Fruit fly (Drosophila melanogaster) whole organism, wandering third instar larva: Measurements from ENCODE around the gene CG14518.
A peak's percentile ranks its signal among the peaks of the same experiment; 100 is the strongest.

ENCODE experiments used
- Abd-B ChIP-seq: fragments of >200 bp; optimal IDR thresholded peaks from 2 replicates; lab custom pipeline; 2017; ENCODE audit warnings: missing biosample characterization, missing genetic modification characterization
- CG32264 ChIP-seq: fragments of 200-800 bp; sonication (Bioruptor generic); optimal IDR thresholded peaks from 2 replicates; lab custom pipeline; 2016; ENCODE audit warnings: missing biosample characterization, missing genetic modification characterization
- CG9705 ChIP-seq: fragments of 200-800 bp; sonication (Bioruptor generic); optimal IDR thresholded peaks from 2 replicates; lab custom pipeline; 2018; ENCODE audit warnings: missing biosample characterization, mild to moderate bottlenecking, missing genetic modification characterization
- CrebA ChIP-seq: fragments of 200-800 bp; sonication (Bioruptor generic); optimal IDR thresholded peaks from 2 replicates; lab custom pipeline; 2016; ENCODE audit warnings: missing biosample characterization, mild to moderate bottlenecking, missing genetic modification characterization, borderline replicate concordance
- Dfd ChIP-seq: fragments of >200 bp; optimal IDR thresholded peaks from 2 replicates; lab custom pipeline; 2017; ENCODE audit warnings: missing biosample characterization, missing genetic modification characterization
- Dif ChIP-seq: fragments of 200-275, 200-300 bp; sonication (Bioruptor generic); optimal IDR thresholded peaks from 2 replicates; lab custom pipeline; 2018; ENCODE audit warnings: missing biosample characterization, missing genetic modification characterization; ENCODE audit not compliant: partially characterized antibody
- GATAd ChIP-seq: sonication (Bioruptor generic); optimal IDR thresholded peaks from 2 replicates; lab custom pipeline; 2016; ENCODE audit warnings: missing biosample characterization, missing genetic modification characterization
- HLH106 ChIP-seq: fragments of 200-800 bp; optimal IDR thresholded peaks from 3 replicates; lab custom pipeline; 2019; ENCODE audit warnings: missing biosample characterization, mild to moderate bottlenecking, missing genetic modification characterization, moderate library complexity
- Hnf4 ChIP-seq: fragments of 200-800 bp; sonication (Bioruptor generic); optimal IDR thresholded peaks from 2 replicates; lab custom pipeline; 2016; ENCODE audit warnings: missing biosample characterization, mild to moderate bottlenecking, missing genetic modification characterization
- Hr78 ChIP-seq: fragments of >200 bp; optimal IDR thresholded peaks from 2 replicates; lab custom pipeline; 2017; ENCODE audit warnings: missing biosample characterization, missing genetic modification characterization
- Jra ChIP-seq: sonication (Bioruptor generic); optimal IDR thresholded peaks from 2 replicates; lab custom pipeline; 2016; ENCODE audit warnings: missing biosample characterization, missing genetic modification characterization
- Mio ChIP-seq: sonication (Bioruptor generic); optimal IDR thresholded peaks from 2 replicates; lab custom pipeline; 2016; ENCODE audit warnings: missing biosample characterization, missing genetic modification characterization
- Myc ChIP-seq: fragments of >200 bp; optimal IDR thresholded peaks from 2 replicates; lab custom pipeline; 2017
- N ChIP-seq: fragments of >200 bp; optimal IDR thresholded peaks from 2 replicates; lab custom pipeline; 2018; ENCODE audit warnings: missing biosample characterization, missing external identifiers, missing genetic modification characterization
- OdsH ChIP-seq: fragments of 200-800 bp; sonication (Bioruptor generic); optimal IDR thresholded peaks from 2 replicates; lab custom pipeline; 2016; ENCODE audit warnings: missing biosample characterization, mild to moderate bottlenecking, missing genetic modification characterization
- Rel ChIP-seq, 2 experiments: fragments of 200-800 bp; sonication (Bioruptor generic) in 1 of 2; optimal IDR thresholded peaks; 2 replicates in 1 of 2; 3 replicates in 1 of 2; lab custom pipeline; 2016 to 2019; ENCODE audit warnings: mild to moderate bottlenecking in 2 of 2, missing biosample characterization in 2 of 2, missing genetic modification characterization in 2 of 2, moderate library complexity in 1 of 2
- Sp1 ChIP-seq: fragments of 200-800 bp; sonication (Bioruptor generic); optimal IDR thresholded peaks from 3 replicates; lab custom pipeline; 2019; ENCODE audit warnings: missing biosample characterization, mild to moderate bottlenecking, missing genetic modification characterization, moderate library complexity
- Vsx2 ChIP-seq: fragments of 200-300, 225-300 bp; sonication (Bioruptor generic); optimal IDR thresholded peaks from 2 replicates; lab custom pipeline; 2018; ENCODE audit warnings: missing biosample characterization, missing genetic modification characterization; ENCODE audit not compliant: partially characterized antibody
- br ChIP-seq: fragments of 200-800 bp; sonication (Bioruptor generic); optimal IDR thresholded peaks from 2 replicates; lab custom pipeline; 2016; ENCODE audit warnings: missing biosample characterization, missing genetic modification characterization
- brk ChIP-seq: fragments of 200-800 bp; sonication (Bioruptor generic); optimal IDR thresholded peaks from 2 replicates; lab custom pipeline; 2016; ENCODE audit warnings: missing biosample characterization, mild to moderate bottlenecking, missing genetic modification characterization
- dl ChIP-seq, 2 experiments: fragments of 175-275, 200-275 bp in 1 of 2; fragments of 200-275 bp in 1 of 2; sonication (Bioruptor generic); optimal IDR thresholded peaks; lab custom pipeline; 2018; ENCODE audit warnings: mild to moderate bottlenecking in 2 of 2, missing biosample characterization in 2 of 2, missing genetic modification characterization in 2 of 2, moderate library complexity in 2 of 2; ENCODE audit not compliant: partially characterized antibody in 2 of 2, insufficient read depth in 1 of 2
- dmrt93B ChIP-seq: fragments of 200-800 bp; sonication (Bioruptor generic); optimal IDR thresholded peaks from 2 replicates; lab custom pipeline; 2018; ENCODE audit warnings: missing biosample characterization, mild to moderate bottlenecking, missing genetic modification characterization
- dsf ChIP-seq: sonication (Bioruptor generic); optimal IDR thresholded peaks from 2 replicates; lab custom pipeline; 2016; ENCODE audit warnings: missing biosample characterization, missing genetic modification characterization, borderline replicate concordance
- ey ChIP-seq: fragments of 200-800 bp; sonication (Bioruptor generic); optimal IDR thresholded peaks from 2 replicates; lab custom pipeline; 2016; ENCODE audit warnings: missing biosample characterization, missing genetic modification characterization
- foxo ChIP-seq, 2 experiments: fragments of 200-800 bp; sonication (Bioruptor generic); optimal IDR thresholded peaks; 2 replicates in 1 of 2; 3 replicates in 1 of 2; lab custom pipeline; 2016 to 2017; ENCODE audit warnings: missing biosample characterization in 2 of 2, missing genetic modification characterization in 2 of 2
- fru ChIP-seq: fragments of 200-800 bp; sonication (Bioruptor generic); optimal IDR thresholded peaks from 3 replicates; lab custom pipeline; 2016; ENCODE audit warnings: missing biosample characterization, mild to moderate bottlenecking, missing genetic modification characterization
- h ChIP-seq: fragments of 200-800 bp; sonication (Bioruptor generic); optimal IDR thresholded peaks from 3 replicates; lab custom pipeline; 2016; ENCODE audit warnings: missing biosample characterization, mild to moderate bottlenecking, missing genetic modification characterization
- lola ChIP-seq: fragments of >200 bp; optimal IDR thresholded peaks from 2 replicates; lab custom pipeline; 2017; ENCODE audit warnings: missing biosample characterization, missing genetic modification characterization
- psq ChIP-seq: fragments of 200-800 bp; sonication (Bioruptor generic); optimal IDR thresholded peaks from 3 replicates; lab custom pipeline; 2017; ENCODE audit warnings: missing biosample characterization, mild to moderate bottlenecking, missing genetic modification characterization, moderate library complexity
- rgr ChIP-seq: fragments of 200-800 bp; sonication (Bioruptor generic); optimal IDR thresholded peaks from 3 replicates; lab custom pipeline; 2016; ENCODE audit warnings: missing biosample characterization, mild to moderate bottlenecking, missing genetic modification characterization
- sv ChIP-seq: fragments of 200-800 bp; sonication (Bioruptor generic); optimal IDR thresholded peaks from 3 replicates; lab custom pipeline; 2016; ENCODE audit warnings: missing biosample characterization, missing genetic modification characterization
- tai ChIP-seq: sonication (Bioruptor generic); optimal IDR thresholded peaks from 2 replicates; lab custom pipeline; 2016; ENCODE audit warnings: missing biosample characterization, missing genetic modification characterization
- usp ChIP-seq: fragments of >200 bp; optimal IDR thresholded peaks from 2 replicates; lab custom pipeline; 2017; ENCODE audit warnings: missing biosample characterization, missing genetic modification characterization

The CG14518 gene

DNA sequence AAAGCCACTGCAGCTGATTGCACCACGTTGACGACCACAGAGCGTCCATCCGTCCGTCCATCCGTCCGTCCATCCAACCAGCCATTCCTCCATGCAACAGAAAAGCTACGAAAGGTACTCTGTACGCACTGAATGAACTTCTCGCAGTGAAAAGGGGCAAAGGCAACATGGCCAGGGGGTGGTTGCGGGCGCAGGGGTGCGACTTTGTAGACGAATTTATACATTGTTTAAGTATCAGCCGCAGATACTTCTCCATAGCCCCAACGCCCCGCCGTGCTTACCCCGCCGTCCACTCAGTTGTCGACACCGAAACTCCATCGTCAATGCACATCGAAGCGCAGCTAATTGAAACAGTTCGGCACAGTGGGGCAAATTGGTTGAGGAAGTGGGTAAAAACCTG is 24.8 kb upstream of the CG14518 start:
- TF ChIP-seq Vsx2 (GFP tag; lab: Kevin White, UChicago) (no peak), Abd-B (GFP tag; lab: Kevin White, UChicago) (no peak), Sp1 (GFP tag; lab: Kevin White, UChicago) (no peak), fru (GFP tag; lab: Kevin White, UChicago) (no peak), h (no peak), dmrt93B (GFP tag; lab: Kevin White, UChicago) (no peak)

DNA sequence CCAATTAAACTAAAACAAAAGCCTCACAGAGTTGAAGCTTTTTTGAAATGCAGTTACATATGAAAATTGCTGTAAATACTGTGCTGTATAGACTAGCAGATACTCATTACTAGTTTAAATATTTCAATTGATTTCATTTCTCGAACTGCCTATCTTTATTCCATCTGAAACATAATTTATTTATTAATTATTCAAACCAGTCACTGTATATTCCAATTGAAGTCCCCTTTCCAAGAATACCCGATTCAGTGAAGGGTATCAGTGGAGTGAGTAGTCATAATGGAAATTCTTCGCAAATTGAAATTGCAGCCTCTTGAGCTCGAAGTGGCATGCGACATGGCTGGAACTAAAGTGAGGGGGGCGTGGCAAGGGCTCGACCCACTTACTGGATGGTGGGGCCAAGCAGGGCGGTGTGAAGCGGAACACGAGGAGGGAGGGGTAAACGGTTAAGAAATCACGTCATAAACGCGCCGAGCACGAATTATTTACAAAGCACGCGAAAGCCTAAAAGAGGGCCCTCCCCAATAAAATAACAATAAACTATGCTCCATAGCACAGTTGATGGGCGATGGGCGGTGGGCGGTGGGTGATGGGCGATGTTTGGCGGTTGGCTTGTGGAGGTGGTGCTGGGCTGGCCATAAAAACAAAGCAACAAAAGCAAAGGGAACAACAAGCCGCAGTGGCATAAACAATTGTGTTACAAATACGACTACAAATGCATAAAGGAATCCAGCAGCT is 19.7 kb upstream of the CG14518 start:
- TF ChIP-seq HLH106, result peak; percentile 7
- TF ChIP-seq rgr, result peak; percentile 1
- no peak for TF ChIP-seq Jra (GFP tag; lab: Kevin White, UChicago)
- peak; percentile 24 for TF ChIP-seq fru (GFP tag; lab: Kevin White, UChicago)
- peak in 1 of 2 experiments; percentile 5 for TF ChIP-seq foxo (GFP tag; optimal IDR thresholded peaks at IDR 0.05; lab: Kevin White, UChicago)
- no peak for TF ChIP-seq dmrt93B (GFP tag; lab: Kevin White, UChicago)
- no peak for TF ChIP-seq Hr78 (GFP tag; lab: Kevin White, UChicago)
- no peak for TF ChIP-seq br (GFP tag; lab: Kevin White, UChicago)
- TF ChIP-seq CrebA, result no peak
- no peak for TF ChIP-seq Mio (GFP tag; lab: Kevin White, UChicago)
- TF ChIP-seq h, result peak; percentile 35
- no peak for TF ChIP-seq GATAd
- no peak for TF ChIP-seq tai

DNA sequence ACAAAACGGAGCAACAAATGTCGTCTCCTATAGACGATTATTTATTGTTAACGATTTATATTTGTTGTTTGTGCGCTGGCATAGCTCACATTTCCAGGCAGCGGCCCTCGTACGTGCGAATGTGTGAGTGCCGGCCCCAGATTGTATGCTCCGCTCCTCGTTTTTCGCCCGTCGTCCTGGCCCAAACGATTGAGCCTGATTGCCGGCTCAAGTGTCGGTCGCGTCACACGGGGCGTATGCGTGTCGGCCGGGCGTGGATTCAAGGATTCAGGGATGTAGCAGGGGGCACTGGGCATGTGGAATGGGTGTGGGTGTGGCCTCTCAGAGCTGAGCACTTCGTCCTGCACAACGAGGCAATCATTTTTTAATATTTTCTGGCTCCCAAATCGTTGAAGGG is 19.2 kb upstream of the CG14518 start:
- TF ChIP-seq CG32264 (GFP tag; lab: Kevin White, UChicago) (no peak), CG9705 (no peak), Dif (no peak), dl (GFP tag; optimal IDR thresholded peaks at IDR 0.05; lab: Kevin White, UChicago; ENCODE audit: insufficient read depth in 1 of 2, partially characterized antibody in 2 of 2) (no peak), fru (GFP tag; lab: Kevin White, UChicago) (no peak), tai (no peak), usp (GFP tag; lab: Kevin White, UChicago) (no peak), sv (no peak), Jra (GFP tag; lab: Kevin White, UChicago) (no peak), brk (GFP tag; lab: Kevin White, UChicago) (no peak), OdsH (GFP tag; lab: Kevin White, UChicago) (no peak), ey (no peak), rgr (no peak), Myc (no peak), Vsx2 (GFP tag; lab: Kevin White, UChicago) (no peak), foxo (GFP tag; optimal IDR thresholded peaks at IDR 0.05; lab: Kevin White, UChicago) (no peak)
- TF ChIP-seq, all 38 proteins: peak for 0

DNA sequence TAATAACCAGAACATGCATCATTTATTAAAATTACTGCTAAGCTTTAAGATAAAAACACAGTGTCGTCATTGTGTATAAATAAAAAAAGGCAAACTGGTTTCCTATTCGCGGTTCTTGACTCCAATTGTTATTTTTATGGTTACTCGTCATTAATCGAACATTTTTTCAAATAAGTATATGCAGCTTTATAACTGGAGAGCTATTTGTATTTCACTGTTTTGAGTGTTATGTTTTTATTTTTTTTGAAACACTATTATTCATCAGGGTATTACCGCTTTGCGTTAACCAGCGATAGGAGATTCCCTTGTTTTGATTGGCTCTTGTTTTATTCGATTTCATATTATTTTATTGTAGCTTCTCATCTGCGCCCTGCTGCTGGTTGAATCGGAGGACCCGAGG is 13.6 kb upstream of the CG14518 start:
- TF ChIP-seq br (GFP tag; lab: Kevin White, UChicago), result no peak
- TF ChIP-seq Myc, result no peak
- no peak for TF ChIP-seq brk (GFP tag; lab: Kevin White, UChicago)
- no peak for TF ChIP-seq N
- no peak for TF ChIP-seq Hnf4 (GFP tag; lab: Kevin White, UChicago)
- TF ChIP-seq tai, result no peak
- TF ChIP-seq sv, result no peak
- no peak for TF ChIP-seq Jra (GFP tag; lab: Kevin White, UChicago)
- TF ChIP-seq Hr78 (GFP tag; lab: Kevin White, UChicago), result no peak
- no peak for TF ChIP-seq psq (GFP tag; lab: Kevin White, UChicago)
- no peak for TF ChIP-seq h
- no peak for TF ChIP-seq Mio (GFP tag; lab: Kevin White, UChicago)
- TF ChIP-seq Rel (GFP tag; optimal IDR thresholded peaks at IDR 0.05; lab: Kevin White, UChicago), result no peak
- TF ChIP-seq Rel (tag; optimal IDR thresholded peaks at IDR 0.05; lab: Kevin White, UChicago), result no peak
- no peak for TF ChIP-seq dl (GFP tag; optimal IDR thresholded peaks at IDR 0.05; lab: Kevin White, UChicago; ENCODE audit: insufficient read depth in 1 of 2, partially characterized antibody in 2 of 2)
- no peak for TF ChIP-seq dsf
- TF ChIP-seq Dfd (GFP tag; lab: Kevin White, UChicago), result no peak
- TF ChIP-seq fru (GFP tag; lab: Kevin White, UChicago), result no peak
- TF ChIP-seq lola, result no peak
- TF ChIP-seq rgr, result no peak
